Worm (Caenorhabditis elegans) whole organism, midembryonic: ENCODE data around the gene degt-1.

ENCODE experiments used
- T22C8.4 ChIP-seq: fragments of 200-800 bp; sonication (Bioruptor generic); IDR thresholded peaks from 2 replicates; pipeline ENCODE4 v1.3.6; 2022; ENCODE audit warnings: missing genetic modification characterization, missing compliant biosample characterization
- cog-1 ChIP-seq: sonication (generic microtip); optimal IDR thresholded peaks from 2 replicates; lab custom pipeline; 2016; ENCODE audit warnings: missing genetic modification characterization, missing compliant biosample characterization
- flt-1 ChIP-seq: fragments of 200-800 bp; sonication (Bioruptor generic); IDR thresholded peaks from 2 replicates; pipeline ENCODE4 v1.3.6; 2022; ENCODE audit warnings: missing genetic modification characterization, missing compliant biosample characterization
- med-1 ChIP-seq: sonication (generic microtip); optimal IDR thresholded peaks from 2 replicates; lab custom pipeline; 2017; ENCODE audit warnings: missing genetic modification characterization, mild to moderate bottlenecking, missing compliant biosample characterization, antibody characterized with exemption, missing genetic modification reagents; ENCODE audit not compliant: insufficient read depth
- tab-1 ChIP-seq: fragments of 200-800 bp; sonication (Bioruptor generic); IDR thresholded peaks from 2 replicates; pipeline ENCODE4 v1.3.6; 2022; ENCODE audit warnings: missing genetic modification characterization, missing compliant biosample characterization
- ztf-23 ChIP-seq: fragments of 200-800 bp; sonication (Bioruptor generic); IDR thresholded peaks from 2 replicates; pipeline ENCODE4 v1.3.6; 2022; ENCODE audit warnings: missing genetic modification reagents, missing genetic modification characterization, missing compliant biosample characterization

- TF ChIP-seq T22C8.4 (GFP tag; lab: Robert Waterston, UW) (no peak), flt-1 (no peak), cog-1 (tag; lab: Kevin White, UChicago) (no peak), tab-1 (GFP tag; lab: Robert Waterston, UW) (no peak), ztf-23 (GFP tag; lab: Robert Waterston, UW) (no peak), med-1 (GFP tag; lab: Kevin White, UChicago) (no peak)
Observed at ce11 chrV:10548981-10549380, 8.9 kb downstream of the degt-1 start, which contains the start of gene srd-34.
